Fruit fly (Drosophila melanogaster): ENCODE results near the gene Pmi.

Gene Pmi

DNA sequence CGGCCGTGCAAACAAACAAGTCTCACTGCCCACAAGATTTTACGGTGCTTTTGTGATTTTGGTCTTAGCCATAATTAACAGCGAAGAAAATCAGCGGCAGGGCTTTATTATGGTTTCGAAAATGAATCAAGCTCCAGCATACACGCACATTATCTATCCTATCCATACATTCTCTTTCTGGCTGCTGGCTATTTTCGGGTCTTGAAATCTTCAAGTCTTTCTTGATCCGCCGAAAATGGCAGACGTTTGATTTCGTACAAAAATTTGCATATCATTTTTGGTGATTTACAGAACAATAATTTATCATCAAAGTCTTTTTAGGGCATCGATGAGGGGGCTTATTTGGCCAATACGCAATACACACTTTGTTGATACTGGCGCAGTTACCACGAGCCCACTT, 9.0 kb downstream of the Pmi start:
- TF ChIP-seq CG15336 (GFP tag; IDR thresholded peaks at IDR 0.05) (no peak), CG1621 (tag; optimal IDR thresholded peaks at IDR 0.05) (no peak), Eip93F (GFP tag; optimal IDR thresholded peaks at IDR 0.05) (no peak), CG6792 (GFP tag; optimal IDR thresholded peaks at IDR 0.05) (no peak), lz (GFP tag; optimal IDR thresholded peaks at IDR 0.05) (no peak), pdm3 (GFP tag; optimal IDR thresholded peaks at IDR 0.05) (no peak), Hr39 (GFP tag; optimal IDR thresholded peaks at IDR 0.05) (no peak), Hr38 (GFP tag; optimal IDR thresholded peaks at IDR 0.05) (no peak), acj6 (GFP tag; optimal IDR thresholded peaks at IDR 0.05) (no peak), OdsH (GFP tag; optimal IDR thresholded peaks at IDR 0.05) (no peak), svp (GFP tag) (no peak), topi (GFP tag; optimal IDR thresholded peaks at IDR 0.05) (no peak), cyc (GFP tag; optimal IDR thresholded peaks at IDR 0.05) (no peak), fkh (GFP tag; optimal IDR thresholded peaks at IDR 0.05) (no peak), Gug (GFP tag; IDR thresholded peaks at IDR 0.05) (no peak), CG6808 (GFP tag; optimal IDR thresholded peaks at IDR 0.05) (no peak), CG11294 (GFP tag; IDR thresholded peaks at IDR 0.05) (no peak), CG32006 (GFP tag; optimal IDR thresholded peaks at IDR 0.05) (no peak), fd59A (GFP tag; optimal IDR thresholded peaks at IDR 0.05) (no peak)

DNA sequence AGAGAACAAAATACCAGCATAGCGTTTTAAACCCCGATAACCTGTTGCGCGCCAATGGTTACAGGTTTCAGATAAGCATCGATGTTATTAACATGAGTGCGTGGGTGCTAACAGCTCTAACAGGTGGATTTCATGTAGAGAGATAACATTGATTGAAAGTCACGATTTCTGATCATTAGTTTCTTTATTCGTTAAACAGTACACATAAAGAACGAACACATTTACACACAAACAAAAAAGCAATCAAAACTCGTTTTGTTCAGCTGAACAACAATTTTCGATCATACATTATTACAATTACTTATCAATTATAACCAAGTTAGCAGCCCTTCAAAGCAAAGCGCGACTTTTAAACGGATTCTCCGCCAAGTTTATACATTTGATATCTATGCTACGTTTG, 9.8 kb downstream of the Pmi start:
- TF ChIP-seq CG3032 (tag; optimal IDR thresholded peaks at IDR 0.05) (peak; percentile 34), fd59A (GFP tag; optimal IDR thresholded peaks at IDR 0.05) (no peak), CG15336 (GFP tag; IDR thresholded peaks at IDR 0.05) (peak; percentile 27; the same call in 1 of the 2 replicates), Hr39 (GFP tag; optimal IDR thresholded peaks at IDR 0.05) (peak; percentile 43), cyc (GFP tag; optimal IDR thresholded peaks at IDR 0.05) (peak; percentile 37), CG31627 (GFP tag; optimal IDR thresholded peaks at IDR 0.05) (peak; percentile 17), topi (GFP tag; optimal IDR thresholded peaks at IDR 0.05) (peak; percentile 36), Met (GFP tag; optimal IDR thresholded peaks at IDR 0.05) (no peak), esn (GFP tag; optimal IDR thresholded peaks at IDR 0.05) (peak; percentile 60), CG6808 (GFP tag; optimal IDR thresholded peaks at IDR 0.05) (no peak), lz (GFP tag; optimal IDR thresholded peaks at IDR 0.05) (peak; percentile 57), CG8632 (GFP tag; optimal IDR thresholded peaks at IDR 0.05) (peak; percentile 24), Eip78C (GFP tag) (peak; percentile 86)

DNA sequence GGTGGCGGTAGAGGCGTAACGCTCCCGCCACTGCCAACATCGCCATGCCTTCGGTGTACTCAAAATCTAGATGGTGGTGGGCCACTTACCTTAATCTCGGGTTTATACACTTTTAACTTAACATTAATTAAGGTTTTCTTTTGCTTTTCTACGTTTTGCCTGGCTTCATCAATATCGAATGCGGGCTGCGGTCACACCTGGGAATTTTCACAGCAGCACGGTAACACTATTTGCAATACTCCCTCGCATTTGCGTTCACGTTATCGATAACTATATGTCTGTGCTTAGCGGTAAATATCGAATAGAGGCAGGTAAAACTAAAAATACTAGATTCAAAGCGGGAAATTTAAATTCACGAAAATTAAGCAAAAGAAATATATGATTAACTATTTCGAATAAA, 14.1 kb downstream of the Pmi start, which contains the start of gene Bre1:
Gene Bre1, minus strand, starts transcription at position 226 of the 400 bp plus-strand sequence.
- TF ChIP-seq Hr39 (GFP tag; optimal IDR thresholded peaks at IDR 0.05) (no peak), CG10631 (GFP tag; optimal IDR thresholded peaks at IDR 0.05) (no peak), topi (GFP tag; optimal IDR thresholded peaks at IDR 0.05) (no peak), Lpt (GFP tag; optimal IDR thresholded peaks at IDR 0.05) (no peak), CG8632 (GFP tag; optimal IDR thresholded peaks at IDR 0.05) (no peak), CG3919 (GFP tag; optimal IDR thresholded peaks at IDR 0.05) (no peak), fd59A (GFP tag; optimal IDR thresholded peaks at IDR 0.05) (no peak), CG11762 (GFP tag; optimal IDR thresholded peaks at IDR 0.05; ENCODE audit: insufficient read depth) (no peak), Hr4 (GFP tag; optimal IDR thresholded peaks at IDR 0.05) (no peak), CG6163 (GFP tag; IDR thresholded peaks at IDR 0.05) (no peak), Ets21C (GFP tag; optimal IDR thresholded peaks at IDR 0.05) (no peak), Ets96B (tag; optimal IDR thresholded peaks at IDR 0.05) (no peak)

DNA sequence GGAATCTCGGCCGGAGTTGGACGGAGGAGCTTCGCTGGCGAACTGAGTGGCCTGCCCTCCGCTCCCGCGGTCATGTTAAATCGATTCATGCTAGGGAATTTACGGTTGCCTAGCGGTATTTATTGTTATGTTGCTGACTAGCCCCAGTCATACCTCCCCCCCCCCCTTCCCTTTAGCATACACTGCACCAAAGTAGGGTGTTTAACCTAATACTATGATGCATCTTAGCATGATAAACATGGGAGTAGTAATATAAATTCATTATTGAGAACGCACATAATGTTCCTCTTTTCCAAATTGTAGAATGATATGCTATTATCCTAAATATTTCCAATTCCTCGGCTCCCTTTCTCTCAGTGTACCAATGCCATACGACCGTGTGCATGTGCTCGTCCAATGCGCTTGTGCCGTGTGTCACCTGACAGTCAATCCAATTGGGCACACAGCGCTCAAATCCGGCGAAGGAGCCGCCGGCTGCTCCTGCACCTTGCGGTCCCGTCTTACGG, 16.7 kb downstream of the Pmi start, which contains the start of gene Tektin-C:
Gene Tektin-C, minus strand, starts transcription at position 51 of the 506 bp plus-strand sequence.
- TF ChIP-seq esn (GFP tag; optimal IDR thresholded peaks at IDR 0.05) (no peak), achi (GFP tag; optimal IDR thresholded peaks at IDR 0.05) (no peak), eg (GFP tag; IDR thresholded peaks at IDR 0.05) (0 out of 3 replicates have a peak, but pooled peaks have one; percentile 41), Gug (GFP tag; IDR thresholded peaks at IDR 0.05) (no peak), acj6 (GFP tag; optimal IDR thresholded peaks at IDR 0.05) (no peak), Eip75B (GFP tag; optimal IDR thresholded peaks at IDR 0.05) (no peak), Eip93F (GFP tag; optimal IDR thresholded peaks at IDR 0.05) (no peak), CG16779 (tag; optimal IDR thresholded peaks at IDR 0.05) (no peak), CG3919 (GFP tag; optimal IDR thresholded peaks at IDR 0.05) (no peak), CG6163 (GFP tag; IDR thresholded peaks at IDR 0.05) (peak; percentile 24; the same call in 1 of the 3 replicates), Hr4 (GFP tag; optimal IDR thresholded peaks at IDR 0.05) (no peak), CG15336 (GFP tag; IDR thresholded peaks at IDR 0.05) (peak; percentile 32; the same call in 1 of the 2 replicates), cyc (GFP tag; optimal IDR thresholded peaks at IDR 0.05) (no peak), CG8319 (GFP tag; optimal IDR thresholded peaks at IDR 0.05) (no peak), CG11762 (GFP tag; optimal IDR thresholded peaks at IDR 0.05; ENCODE audit: insufficient read depth) (no peak), Eip78C (GFP tag) (peak; percentile 52), CG10669 (GFP tag; optimal IDR thresholded peaks at IDR 0.05) (no peak), dac (GFP tag; optimal IDR thresholded peaks at IDR 0.05) (no peak), dsx (GFP tag; optimal IDR thresholded peaks at IDR 0.05; ENCODE audit: poor library complexity, severe bottlenecking) (no peak), CG6276 (GFP tag; optimal IDR thresholded peaks at IDR 0.05) (no peak), CG6854 (GFP tag; optimal IDR thresholded peaks at IDR 0.05) (no peak), Hr39 (GFP tag; optimal IDR thresholded peaks at IDR 0.05) (no peak), Blimp-1 (GFP tag; optimal IDR thresholded peaks at IDR 0.05) (no peak), topi (GFP tag; optimal IDR thresholded peaks at IDR 0.05) (no peak), Met (GFP tag; optimal IDR thresholded peaks at IDR 0.05) (no peak)

All from whole organism, prepupa.